Fruit fly (Drosophila melanogaster): ENCODE measurements around the gene hog.

hog gene

DNA sequence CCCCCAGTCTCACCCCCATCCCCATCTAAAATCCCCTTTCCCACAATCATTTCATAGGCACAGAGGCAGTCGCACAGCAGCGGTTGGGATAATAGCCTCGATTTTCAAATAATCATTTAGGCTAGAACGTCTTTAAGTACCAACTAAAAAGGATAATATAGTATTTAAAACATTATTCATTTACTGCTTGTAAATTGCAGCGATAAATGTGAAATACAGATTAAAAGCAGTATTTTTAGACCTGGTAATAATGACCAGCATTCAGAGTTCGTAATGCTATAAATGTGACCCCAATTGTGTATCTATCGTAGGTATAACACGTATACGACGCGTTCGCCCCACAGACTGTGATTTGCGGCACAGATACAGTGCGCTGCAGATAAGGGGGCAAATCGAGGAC, 8.8 kb upstream of the hog start (continued):
- TF ChIP-seq fkh (GFP tag; optimal IDR thresholded peaks at IDR 0.05) (no peak), pdm3 (GFP tag; optimal IDR thresholded peaks at IDR 0.05) (peak; percentile 26), salr (GFP tag; optimal IDR thresholded peaks at IDR 0.05) (no peak), CG6808 (GFP tag; optimal IDR thresholded peaks at IDR 0.05) (peak; percentile 5), Hr4 (GFP tag; optimal IDR thresholded peaks at IDR 0.05) (peak; percentile 36), CG3032 (tag; optimal IDR thresholded peaks at IDR 0.05) (no peak), net (GFP tag; optimal IDR thresholded peaks at IDR 0.05) (peak; percentile 12), CG8119 (GFP tag; IDR thresholded peaks at IDR 0.05) (0 out of 3 replicates have a peak, but pooled peaks have one; percentile 15), cyc (GFP tag; optimal IDR thresholded peaks at IDR 0.05) (no peak), CG15336 (GFP tag; IDR thresholded peaks at IDR 0.05) (peak; percentile 56), Lpt (GFP tag; optimal IDR thresholded peaks at IDR 0.05) (peak; percentile 15), CG9139 (GFP tag; optimal IDR thresholded peaks at IDR 0.05) (no peak), CG10669 (GFP tag; optimal IDR thresholded peaks at IDR 0.05) (peak; percentile 5), Sox14 (GFP tag; optimal IDR thresholded peaks at IDR 0.05) (no peak), CG1621 (tag; optimal IDR thresholded peaks at IDR 0.05) (no peak), esn (GFP tag; optimal IDR thresholded peaks at IDR 0.05) (no peak), CG6163 (GFP tag; IDR thresholded peaks at IDR 0.05) (0 out of 3 replicates have a peak, but pooled peaks have one; percentile 32), Hr38 (GFP tag; optimal IDR thresholded peaks at IDR 0.05) (no peak), CG4318 (GFP tag; optimal IDR thresholded peaks at IDR 0.05) (peak; percentile 3)

DNA sequence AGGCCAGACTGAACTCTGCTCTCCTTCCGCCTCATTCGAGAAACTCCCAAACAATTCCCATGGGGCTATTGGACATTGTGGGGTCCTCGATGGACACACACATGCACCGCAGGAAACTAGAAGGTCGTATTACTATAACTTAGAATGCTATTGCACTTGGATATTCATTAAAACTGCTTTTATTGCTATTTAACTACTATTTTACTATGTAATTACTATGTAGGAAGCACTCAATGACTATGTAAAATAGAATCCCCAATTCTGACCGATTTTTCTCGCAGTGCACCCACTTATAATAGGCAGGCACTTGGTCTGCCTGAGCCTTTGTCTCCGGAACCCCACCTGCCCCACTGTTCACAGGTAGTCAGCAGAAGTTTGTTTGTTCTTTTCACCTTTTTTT, 6.3 kb upstream of the hog start:
- peak; percentile 8 for TF ChIP-seq svp (GFP tag)
- peak; percentile 15 for TF ChIP-seq CG3919 (GFP tag; optimal IDR thresholded peaks at IDR 0.05)
- TF ChIP-seq net (GFP tag; optimal IDR thresholded peaks at IDR 0.05), result no peak
- TF ChIP-seq CG11762 (GFP tag; optimal IDR thresholded peaks at IDR 0.05; ENCODE audit: insufficient read depth), result no peak
- peak; percentile 6 for TF ChIP-seq Ets96B (tag; optimal IDR thresholded peaks at IDR 0.05)
- TF ChIP-seq CG10631 (GFP tag; optimal IDR thresholded peaks at IDR 0.05), result peak; percentile 18
- TF ChIP-seq Eip78C (GFP tag), result peak; percentile 52

DNA sequence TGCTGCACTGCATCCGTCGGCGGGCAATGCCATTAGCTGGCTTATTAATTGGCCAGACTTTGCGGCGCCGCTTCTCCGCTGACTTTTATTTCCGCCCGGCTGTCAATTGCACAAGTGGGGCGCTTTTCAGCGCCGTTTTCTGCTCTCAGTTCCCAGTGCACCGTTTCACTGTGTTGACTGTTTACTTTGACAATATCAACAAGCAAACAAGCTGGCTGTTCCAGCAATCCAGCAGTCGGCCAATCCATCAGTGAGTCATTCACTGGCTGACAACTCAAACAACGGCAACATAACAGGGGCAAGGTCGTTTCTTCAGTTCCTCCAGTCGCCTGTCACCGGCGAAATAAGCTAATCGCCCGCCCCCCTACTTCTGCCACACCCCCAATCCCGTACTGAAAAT, 1.5 kb downstream of the hog start:
- TF ChIP-seq CG8119 (GFP tag; IDR thresholded peaks at IDR 0.05) (peak; percentile 59; the same call in 2 of the 3 replicates), Sox14 (GFP tag; optimal IDR thresholded peaks at IDR 0.05) (peak; percentile 45), salr (GFP tag; optimal IDR thresholded peaks at IDR 0.05) (peak; percentile 47 to 87), CG3032 (tag; optimal IDR thresholded peaks at IDR 0.05) (peak; percentile 53), achi (GFP tag; optimal IDR thresholded peaks at IDR 0.05) (peak; percentile 77), Eip75B (GFP tag; optimal IDR thresholded peaks at IDR 0.05) (peak; percentile 68), acj6 (GFP tag; optimal IDR thresholded peaks at IDR 0.05) (peak; percentile 66), Met (GFP tag; optimal IDR thresholded peaks at IDR 0.05) (peak; percentile 47), Ets96B (tag; optimal IDR thresholded peaks at IDR 0.05) (peak; percentile 47), dsx (GFP tag; optimal IDR thresholded peaks at IDR 0.05; ENCODE audit: poor library complexity, severe bottlenecking) (peak; percentile 27), eg (GFP tag; IDR thresholded peaks at IDR 0.05) (peak; percentile 78), CG8632 (GFP tag; optimal IDR thresholded peaks at IDR 0.05) (peak; percentile 80), OdsH (GFP tag; optimal IDR thresholded peaks at IDR 0.05) (peak; percentile 69), CG9139 (GFP tag; optimal IDR thresholded peaks at IDR 0.05) (peak; percentile 77), Eip78C (GFP tag) (peak; percentile 85), CG16779 (tag; optimal IDR thresholded peaks at IDR 0.05) (peak; percentile 51), Smox (GFP tag; optimal IDR thresholded peaks at IDR 0.05) (peak; percentile 46), svp (GFP tag) (peak; percentile 54), Gug (GFP tag; IDR thresholded peaks at IDR 0.05) (peak; percentile 48), CG6163 (GFP tag; IDR thresholded peaks at IDR 0.05) (peak; percentile 84), fd85E (GFP tag; optimal IDR thresholded peaks at IDR 0.05) (peak; percentile 48), CG6808 (GFP tag; optimal IDR thresholded peaks at IDR 0.05) (peak; percentile 68), Hr39 (GFP tag; optimal IDR thresholded peaks at IDR 0.05) (peak; percentile 4), net (GFP tag; optimal IDR thresholded peaks at IDR 0.05) (peak; percentile 83), CG11902 (GFP tag; optimal IDR thresholded peaks at IDR 0.05) (peak; percentile 32), lz (GFP tag; optimal IDR thresholded peaks at IDR 0.05) (peak; percentile 45), fd59A (GFP tag; optimal IDR thresholded peaks at IDR 0.05) (peak; percentile 74), CG10669 (GFP tag; optimal IDR thresholded peaks at IDR 0.05) (peak; percentile 83), CG3919 (GFP tag; optimal IDR thresholded peaks at IDR 0.05) (peak; percentile 80), CG4318 (GFP tag; optimal IDR thresholded peaks at IDR 0.05) (peak; percentile 47), Sox102F (GFP tag; optimal IDR thresholded peaks at IDR 0.05) (peak; percentile 44), CG7368 (GFP tag; optimal IDR thresholded peaks at IDR 0.05) (peak; percentile 90), pdm3 (GFP tag; optimal IDR thresholded peaks at IDR 0.05) (peak; percentile 70), CG32006 (GFP tag; optimal IDR thresholded peaks at IDR 0.05) (peak; percentile 69), CG8319 (GFP tag; optimal IDR thresholded peaks at IDR 0.05) (peak; percentile 65), Blimp-1 (GFP tag; optimal IDR thresholded peaks at IDR 0.05) (peak; percentile 40), CG1621 (tag; optimal IDR thresholded peaks at IDR 0.05) (peak; percentile 73)

Data from whole organism, prepupa.